Fruit fly (Drosophila melanogaster): ENCODE results near the gene CG34277.

The CG34277 gene

DNA sequence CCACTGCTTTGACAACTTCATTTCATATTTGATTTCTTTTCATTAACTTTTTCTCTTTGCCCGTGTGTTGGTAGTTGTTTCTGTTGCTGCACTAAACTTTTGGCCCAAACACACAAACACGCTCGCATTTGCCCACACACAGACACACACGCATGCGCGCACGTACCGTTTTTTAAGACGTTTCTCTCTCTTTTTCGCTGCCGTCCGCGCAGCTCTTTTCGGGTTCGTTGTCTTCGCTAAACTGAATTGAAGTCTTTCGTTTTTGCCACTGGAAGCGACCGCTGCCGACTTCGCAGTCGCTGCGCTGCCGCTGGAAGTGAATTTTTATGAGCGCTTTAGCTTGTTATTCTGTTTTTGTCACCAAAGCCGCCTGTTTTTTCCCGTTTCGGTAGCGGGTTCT is 23.3 kb downstream of the CG34277 start, which contains the start of gene kkv (continued):
- TF ChIP-seq CG9817 (tag; optimal IDR thresholded peaks at IDR 0.05) (no peak), gem (tag; optimal IDR thresholded peaks at IDR 0.05) (no peak), Ptx1 (GFP tag; IDR thresholded peaks at IDR 0.05) (no peak), ci (GFP tag; IDR thresholded peaks at IDR 0.05) (peak; percentile 26; the same call in 1 of the 3 replicates), CG9609 (GFP tag; optimal IDR thresholded peaks at IDR 0.05) (no peak), Sry-β (GFP tag; optimal IDR thresholded peaks at IDR 0.05) (no peak), Blimp-1 (GFP tag; optimal IDR thresholded peaks at IDR 0.05) (no peak), gsb (GFP tag; IDR thresholded peaks at IDR 0.05) (no peak), en (GFP tag; optimal IDR thresholded peaks at IDR 0.05) (no peak), fd3F (GFP tag; optimal IDR thresholded peaks at IDR 0.05) (no peak), CG7987 (GFP tag; optimal IDR thresholded peaks at IDR 0.05) (no peak), mld (GFP tag; IDR thresholded peaks at IDR 0.05; ENCODE audit: partially characterized antibody) (0 out of 3 replicates have a peak, but pooled peaks have one; percentile 41), sug (tag; optimal IDR thresholded peaks at IDR 0.05) (no peak), ato (GFP tag; IDR thresholded peaks at IDR 0.05; ENCODE audit: partially characterized antibody) (0 out of 2 replicates have a peak, but pooled peaks have one; percentile 13), chinmo (GFP tag; IDR thresholded peaks at IDR 0.05; ENCODE audit: partially characterized antibody) (peak; percentile 92), NFAT (GFP tag; IDR thresholded peaks at IDR 0.05) (no peak)

DNA sequence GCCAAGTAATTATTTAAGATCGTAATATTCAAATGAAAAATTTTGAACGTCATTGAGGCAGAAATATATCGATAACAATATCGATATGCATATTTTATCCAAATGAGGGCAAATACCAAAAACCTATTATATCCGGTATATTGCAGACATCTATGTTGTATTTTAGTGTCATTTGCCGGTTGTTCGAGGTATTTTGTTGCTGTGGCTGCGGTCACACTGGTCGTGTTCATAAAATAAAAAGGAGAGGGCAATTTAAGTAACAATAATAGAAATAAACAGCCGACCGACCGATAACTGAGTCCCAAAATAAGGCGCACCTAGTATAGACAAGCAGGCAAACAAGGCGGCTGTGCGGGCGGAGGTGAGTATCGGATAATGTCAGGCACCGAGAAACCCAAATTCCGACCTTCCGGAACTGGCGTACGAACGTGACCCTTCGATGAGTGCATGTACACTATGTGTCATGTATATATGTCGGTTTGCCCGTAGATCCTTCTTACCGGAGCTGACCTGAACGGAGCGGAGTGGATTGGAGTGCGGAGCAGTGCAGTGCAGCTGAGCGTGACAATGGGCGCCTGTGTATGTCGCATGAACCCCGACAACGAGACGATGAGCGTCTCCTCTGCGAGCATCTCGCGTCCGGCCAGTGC is 24.5 kb downstream of the CG34277 start, which contains the start of gene CG1172:
Gene CG1172, plus strand, starts transcription at position 181 of the 650 bp plus-strand sequence.
- TF ChIP-seq abd-A (tag; optimal IDR thresholded peaks at IDR 0.05) (no peak), CG2875 (GFP tag; optimal IDR thresholded peaks at IDR 0.05) (no peak), CG17829 (tag; optimal IDR thresholded peaks at IDR 0.05) (no peak), CG12071 (GFP tag; optimal IDR thresholded peaks at IDR 0.05) (no peak), sd (tag; optimal IDR thresholded peaks at IDR 0.05) (peak; percentile 68), Xbp1 (GFP tag; optimal IDR thresholded peaks at IDR 0.05) (no peak), CG14014 (GFP tag; IDR thresholded peaks at IDR 0.05) (no peak), CG4617 (GFP tag; optimal IDR thresholded peaks at IDR 0.05; ENCODE audit: borderline replicate concordance) (peak; percentile 86), exex (tag; optimal IDR thresholded peaks at IDR 0.05) (no peak), unc-4 (GFP tag; IDR thresholded peaks at IDR 0.05; ENCODE audit: partially characterized antibody) (peak; percentile 82), CG31388 (GFP tag; optimal IDR thresholded peaks at IDR 0.05) (no peak), CG17612 (GFP tag; IDR thresholded peaks at IDR 0.05) (no peak), CG33557 (GFP tag; optimal IDR thresholded peaks at IDR 0.05) (no peak), CG11093 (GFP tag; IDR thresholded peaks at IDR 0.05) (no peak), run (tag; optimal IDR thresholded peaks at IDR 0.05) (no peak), CG30403 (GFP tag; optimal IDR thresholded peaks at IDR 0.05) (no peak), Lim3 (GFP tag; IDR thresholded peaks at IDR 0.05) (no peak), ham (GFP tag; IDR thresholded peaks at IDR 0.05) (no peak), br (optimal IDR thresholded peaks at IDR 0.05) (no peak), Hr39 (optimal IDR thresholded peaks at IDR 0.05) (no peak), MESR4 (GFP tag; optimal IDR thresholded peaks at IDR 0.05) (peak; percentile 85), fd3F (GFP tag; optimal IDR thresholded peaks at IDR 0.05) (no peak), disco-r (GFP tag; optimal IDR thresholded peaks at IDR 0.05) (no peak), tap (tag; optimal IDR thresholded peaks at IDR 0.05) (no peak), CG12299 (tag; optimal IDR thresholded peaks at IDR 0.05) (peak; percentile 11), Oaz (GFP tag; IDR thresholded peaks at IDR 0.05) (no peak), Dp (GFP tag; optimal IDR thresholded peaks at IDR 0.05) (peak; percentile 81), Dref (GFP tag; IDR thresholded peaks at IDR 0.05) (peak; percentile 75), HLH54F (GFP tag; optimal IDR thresholded peaks at IDR 0.05) (no peak), mld (GFP tag; IDR thresholded peaks at IDR 0.05; ENCODE audit: partially characterized antibody) (no peak), sens-2 (GFP tag; IDR thresholded peaks at IDR 0.05) (no peak), chinmo (GFP tag; IDR thresholded peaks at IDR 0.05; ENCODE audit: partially characterized antibody) (0 out of 4 replicates have a peak, but pooled peaks have one; percentile 48), esg (GFP tag; conservative IDR thresholded peaks at IDR 0.05) (no peak), unpg (GFP tag; optimal IDR thresholded peaks at IDR 0.05) (no peak), Optix (GFP tag; IDR thresholded peaks at IDR 0.05) (no peak), CG6791 (GFP tag; IDR thresholded peaks at IDR 0.05; ENCODE audit: partially characterized antibody) (peak; percentile 74)
